Fruit fly (Drosophila melanogaster) whole organism, prepupa: ENCODE data around the gene Fur2.

Source experiments
- Blimp-1 ChIP-seq: fragments of 200-800 bp; sonication (Bioruptor generic); optimal IDR thresholded peaks from 3 replicates; lab custom pipeline; 2017; ENCODE audit warnings: missing biosample characterization, missing genetic modification characterization, mild to moderate bottlenecking, moderate library complexity, missing genetic modification reagents
- CG10631 ChIP-seq: fragments of 200-800 bp; sonication (Bioruptor generic); optimal IDR thresholded peaks from 2 replicates; lab custom pipeline; 2016; ENCODE audit warnings: missing biosample characterization, missing genetic modification characterization
- CG10669 ChIP-seq: fragments of 200-800 bp; sonication (Bioruptor generic); optimal IDR thresholded peaks from 3 replicates; lab custom pipeline; 2018; ENCODE audit warnings: missing biosample characterization, mild to moderate bottlenecking, missing genetic modification characterization, moderate library complexity
- CG11762 ChIP-seq: fragments of 200-800 bp; sonication (Bioruptor generic); optimal IDR thresholded peaks from 3 replicates; lab custom pipeline; 2016; ENCODE audit warnings: missing biosample characterization, missing genetic modification characterization; ENCODE audit not compliant: insufficient read depth
- CG15336 ChIP-seq: fragments of 200-800 bp; sonication (Bioruptor generic); IDR thresholded peaks from 2 replicates; pipeline ENCODE4 v1.3.6; 2022; ENCODE audit warnings: missing biosample characterization, missing genetic modification characterization
- CG1621 ChIP-seq: fragments of 200-800 bp; sonication (Bioruptor generic); optimal IDR thresholded peaks from 3 replicates; lab custom pipeline; 2018; ENCODE audit warnings: missing biosample characterization, mild to moderate bottlenecking, missing genetic modification characterization
- CG3032 ChIP-seq: fragments of 200-800 bp; optimal IDR thresholded peaks from 2 replicates; lab custom pipeline; 2019; ENCODE audit warnings: missing biosample characterization, mild to moderate bottlenecking, missing genetic modification characterization, moderate library complexity
- CG34406 ChIP-seq: fragments of 200-800 bp; sonication (Bioruptor generic); optimal IDR thresholded peaks from 3 replicates; lab custom pipeline; 2016; ENCODE audit warnings: missing biosample characterization, missing genetic modification characterization
- CG6163 ChIP-seq: fragments of 200-800 bp; sonication (Bioruptor generic); IDR thresholded peaks from 3 replicates; pipeline ENCODE4 v1.3.6; 2022; ENCODE audit warnings: missing biosample characterization, missing genetic modification characterization
- CG6792 ChIP-seq: fragments of 200-800 bp; sonication (Bioruptor generic); optimal IDR thresholded peaks from 3 replicates; lab custom pipeline; 2016; ENCODE audit warnings: missing biosample characterization, missing genetic modification characterization
- CG8119 ChIP-seq: fragments of 200-800 bp; sonication (Bioruptor generic); IDR thresholded peaks from 3 replicates; pipeline ENCODE4 v1.3.6; 2022; ENCODE audit warnings: missing biosample characterization, missing genetic modification characterization
- CG8632 ChIP-seq: fragments of 200-800 bp; sonication (Bioruptor generic); optimal IDR thresholded peaks from 3 replicates; lab custom pipeline; 2016; ENCODE audit warnings: missing biosample characterization, missing genetic modification characterization
- CG9139 ChIP-seq: fragments of 200-800 bp; sonication (Bioruptor generic); optimal IDR thresholded peaks from 3 replicates; lab custom pipeline; 2017; ENCODE audit warnings: missing biosample characterization, mild to moderate bottlenecking, missing genetic modification characterization
- Eip75B ChIP-seq: fragments of 200-800 bp; sonication (Bioruptor generic); optimal IDR thresholded peaks from 3 replicates; lab custom pipeline; 2016; ENCODE audit warnings: missing biosample characterization, missing genetic modification characterization
- Eip78C ChIP-seq: fragments of 200-800 bp; sonication (Bioruptor generic); peaks from one replicate; lab custom pipeline; 2016; ENCODE audit warnings: missing biosample characterization, missing genetic modification characterization
- Ets96B ChIP-seq: fragments of 200-800 bp; optimal IDR thresholded peaks from 2 replicates; lab custom pipeline; 2019; ENCODE audit warnings: missing biosample characterization, mild to moderate bottlenecking, missing genetic modification characterization, moderate library complexity
- Hr38 ChIP-seq: sonication (Bioruptor generic); optimal IDR thresholded peaks from 2 replicates; lab custom pipeline; 2016; ENCODE audit warnings: missing biosample characterization, missing genetic modification characterization
- Hr4 ChIP-seq: fragments of 200-800 bp; sonication (Bioruptor generic); optimal IDR thresholded peaks from 3 replicates; lab custom pipeline; 2016; ENCODE audit warnings: missing biosample characterization, missing genetic modification characterization
- Sox102F ChIP-seq: fragments of 200-800 bp; sonication (Bioruptor generic); optimal IDR thresholded peaks from 2 replicates; lab custom pipeline; 2016; ENCODE audit warnings: missing biosample characterization, mild to moderate bottlenecking, missing genetic modification characterization
- Sox14 ChIP-seq: fragments of 200-800 bp; sonication (Bioruptor generic); optimal IDR thresholded peaks from 3 replicates; lab custom pipeline; 2016; ENCODE audit warnings: missing biosample characterization, missing genetic modification characterization
- dac ChIP-seq: fragments of 200-800 bp; sonication (Bioruptor generic); optimal IDR thresholded peaks from 2 replicates; lab custom pipeline; 2017; ENCODE audit warnings: missing biosample characterization, mild to moderate bottlenecking, missing genetic modification characterization
- dsx ChIP-seq: fragments of 200-800 bp; optimal IDR thresholded peaks from 3 replicates; lab custom pipeline; 2019; ENCODE audit warnings: missing biosample characterization, mild to moderate bottlenecking, missing genetic modification characterization, moderate library complexity; ENCODE audit not compliant: poor library complexity, severe bottlenecking
- eg ChIP-seq: fragments of 200-800 bp; sonication (Bioruptor generic); IDR thresholded peaks from 3 replicates; pipeline ENCODE4 v1.3.6; 2022; ENCODE audit warnings: missing biosample characterization, missing genetic modification characterization
- esn ChIP-seq: fragments of 200-800 bp; sonication (Bioruptor generic); optimal IDR thresholded peaks from 2 replicates; lab custom pipeline; 2016; ENCODE audit warnings: missing biosample characterization, mild to moderate bottlenecking, missing genetic modification characterization, moderate library complexity
- fd59A ChIP-seq: fragments of 200-800 bp; sonication (Bioruptor generic); optimal IDR thresholded peaks from 2 replicates; lab custom pipeline; 2017; ENCODE audit warnings: missing biosample characterization, mild to moderate bottlenecking, missing genetic modification characterization, missing genetic modification reagents
- lz ChIP-seq: fragments of 200-800 bp; sonication (Bioruptor generic); optimal IDR thresholded peaks from 3 replicates; lab custom pipeline; 2016; ENCODE audit warnings: missing biosample characterization, missing genetic modification characterization
- ss ChIP-seq, 2 experiments: fragments of 200-800 bp; sonication (Bioruptor generic); optimal IDR thresholded peaks; 2 replicates in 1 of 2; 3 replicates in 1 of 2; lab custom pipeline; 2017 to 2018; ENCODE audit warnings: mild to moderate bottlenecking in 2 of 2, missing biosample characterization in 2 of 2, missing genetic modification characterization in 2 of 2, moderate library complexity in 1 of 2
- svp ChIP-seq: fragments of 200-800 bp; sonication (Bioruptor generic); peaks from one replicate; lab custom pipeline; 2016; ENCODE audit warnings: missing biosample characterization, missing genetic modification characterization
- topi ChIP-seq: fragments of 200-800 bp; sonication (Bioruptor generic); optimal IDR thresholded peaks from 3 replicates; lab custom pipeline; 2016; ENCODE audit warnings: missing biosample characterization, missing genetic modification characterization

Gene Fur2

DNA sequence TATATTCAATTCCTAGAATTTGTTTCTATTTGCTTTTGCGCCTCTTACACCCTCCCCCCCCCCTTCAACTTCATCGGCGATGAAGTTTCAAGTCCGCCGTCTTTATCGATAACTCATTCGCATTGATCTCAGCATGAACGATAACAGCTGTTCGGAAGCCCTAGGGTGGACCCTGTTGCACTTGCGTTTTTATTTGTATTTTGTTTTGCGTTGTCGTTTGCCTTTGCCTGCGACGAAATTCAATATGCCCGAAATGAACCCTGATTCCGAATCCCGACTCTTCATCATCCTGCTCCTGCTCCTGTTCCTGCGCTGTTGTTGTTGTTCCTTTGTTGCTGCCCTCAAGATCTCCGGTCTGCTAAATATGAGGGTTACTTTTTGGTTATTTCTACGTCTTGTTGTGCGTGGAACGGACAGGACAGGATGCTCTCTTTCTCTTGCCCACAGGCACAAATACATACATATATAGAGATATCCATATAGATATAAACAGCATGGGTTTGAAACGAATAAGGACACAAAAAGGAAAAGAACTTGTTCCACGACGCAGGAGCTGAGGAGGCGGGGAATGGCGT, 53.7 kb downstream of the Fur2 start:
- TF ChIP-seq Hr38 (GFP tag; lab: Kevin White, UChicago) (no peak), CG10669 (GFP tag; lab: Kevin White, UChicago) (no peak), Eip78C (GFP tag; lab: Kevin White, UChicago) (peak; percentile 46), CG6792 (GFP tag; lab: Kevin White, UChicago) (peak; percentile 10), topi (GFP tag; lab: Kevin White, UChicago) (peak; percentile 14), ss (GFP tag; optimal IDR thresholded peaks at IDR 0.05; lab: Kevin White, UChicago) (peak in 1 of 2 experiments; percentile 23), CG34406 (GFP tag; lab: Kevin White, UChicago) (peak; percentile 30), CG3032 (peak; percentile 3), fd59A (GFP tag; lab: Kevin White, UChicago) (no peak), CG6163 (GFP tag; lab: Robert Waterston, UW) (peak; percentile 40; the same call in 1 of the 3 replicates), lz (GFP tag; lab: Kevin White, UChicago) (peak; percentile 13), dsx (no peak), Sox14 (GFP tag; lab: Kevin White, UChicago) (peak; percentile 16), dac (GFP tag; lab: Kevin White, UChicago) (no peak), Blimp-1 (GFP tag; lab: Kevin White, UChicago) (no peak), CG10631 (GFP tag; lab: Kevin White, UChicago) (peak; percentile 6), CG8632 (GFP tag; lab: Kevin White, UChicago) (peak; percentile 3), Eip75B (GFP tag; lab: Kevin White, UChicago) (no peak), svp (peak; percentile 49), CG9139 (GFP tag; lab: Kevin White, UChicago) (no peak), CG1621 (peak; percentile 21), esn (peak; percentile 36)

DNA sequence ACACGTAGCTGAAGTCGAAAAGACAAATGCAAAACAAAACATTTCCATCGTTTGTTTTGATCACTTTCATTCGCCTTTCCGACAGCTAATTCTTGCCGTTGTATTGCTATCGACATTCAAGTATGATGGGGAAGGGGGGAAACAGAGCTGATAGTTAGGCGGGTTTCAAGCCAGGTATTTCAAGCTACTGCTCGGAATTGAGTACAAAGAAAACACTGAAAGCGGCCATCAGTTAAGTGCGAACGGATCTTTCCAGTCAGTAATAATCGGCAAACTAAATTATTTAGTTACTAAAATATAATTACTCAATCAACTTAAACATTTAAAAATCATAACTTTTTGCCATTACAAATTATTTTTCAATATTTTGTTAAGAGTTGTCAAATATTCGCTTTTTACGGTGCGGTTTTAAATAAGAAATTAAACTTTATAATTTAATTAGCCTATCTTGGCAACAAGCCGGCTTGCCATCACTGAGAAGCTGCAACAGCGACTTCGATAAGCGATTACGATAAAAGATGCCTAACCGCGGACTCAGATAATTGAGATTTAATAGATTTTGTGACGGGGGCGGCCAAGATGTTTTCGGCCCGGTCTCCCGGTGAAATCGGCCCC, 55.0 kb downstream of the Fur2 start:
- TF ChIP-seq esn (peak; percentile 33), Sox102F (GFP tag; lab: Kevin White, UChicago) (no peak)
- TF ChIP-seq, all 60 proteins: peak for 1

DNA sequence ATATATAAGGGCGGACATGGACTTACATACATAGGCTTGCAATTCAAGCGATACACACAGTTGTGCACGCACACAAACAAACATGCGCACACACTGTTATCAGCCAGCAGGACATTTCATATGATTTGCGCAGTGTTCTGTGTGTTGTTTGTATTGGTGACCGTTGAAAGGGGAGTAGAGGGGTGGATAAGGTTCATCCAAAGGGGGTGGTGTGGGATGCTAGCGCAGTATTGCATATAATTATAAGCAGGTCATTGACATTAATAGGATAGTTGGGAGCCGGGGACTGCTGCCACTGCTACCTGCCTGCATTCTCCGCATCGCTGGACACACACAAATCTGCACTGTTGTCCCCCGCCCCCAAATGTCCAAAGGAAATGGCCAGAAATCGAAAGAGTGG, 55.6 kb downstream of the Fur2 start:
- TF ChIP-seq Hr4 (no peak), CG3032 (no peak), CG15336 (GFP tag; lab: Robert Waterston, UW) (no peak), Blimp-1 (GFP tag; lab: Kevin White, UChicago) (no peak), svp (no peak), eg (GFP tag; lab: Robert Waterston, UW) (no peak), dac (GFP tag; lab: Kevin White, UChicago) (no peak), CG11762 (GFP tag; lab: Kevin White, UChicago) (no peak), Eip75B (GFP tag; lab: Kevin White, UChicago) (no peak), dsx (no peak), Ets96B (tag; lab: Kevin White, UChicago) (no peak), ss (GFP tag; optimal IDR thresholded peaks at IDR 0.05; lab: Kevin White, UChicago) (no peak), CG8119 (no peak)
